Worm (Caenorhabditis elegans) whole organism, midembryonic: ENCODE measurements around the gene ddl-1.

Experiments
- T22C8.4 ChIP-seq: fragments of 200-800 bp; sonication (Bioruptor generic); IDR thresholded peaks from 2 replicates; pipeline ENCODE4 v1.3.6; 2022; ENCODE audit warnings: missing genetic modification characterization, missing compliant biosample characterization
- cog-1 ChIP-seq: sonication (generic microtip); optimal IDR thresholded peaks from 2 replicates; lab custom pipeline; 2016; ENCODE audit warnings: missing genetic modification characterization, missing compliant biosample characterization
- flt-1 ChIP-seq: fragments of 200-800 bp; sonication (Bioruptor generic); IDR thresholded peaks from 2 replicates; pipeline ENCODE4 v1.3.6; 2022; ENCODE audit warnings: missing genetic modification characterization, missing compliant biosample characterization
- klf-2 ChIP-seq: fragments of 200-800 bp; sonication (Bioruptor generic); conservative IDR thresholded peaks from 2 replicates; pipeline ENCODE4 v1.3.6; 2022; ENCODE audit warnings: missing genetic modification reagents, missing genetic modification characterization, missing compliant biosample characterization
- med-1 ChIP-seq: sonication (generic microtip); optimal IDR thresholded peaks from 2 replicates; lab custom pipeline; 2017; ENCODE audit warnings: missing genetic modification characterization, mild to moderate bottlenecking, missing compliant biosample characterization, antibody characterized with exemption, missing genetic modification reagents; ENCODE audit not compliant: insufficient read depth
- ref-1 ChIP-seq: fragments of 200-800 bp; sonication (Bioruptor generic); conservative IDR thresholded peaks from 2 replicates; pipeline ENCODE4 v1.3.6; 2022; ENCODE audit warnings: missing genetic modification reagents, missing genetic modification characterization, missing compliant biosample characterization
- tab-1 ChIP-seq: fragments of 200-800 bp; sonication (Bioruptor generic); IDR thresholded peaks from 2 replicates; pipeline ENCODE4 v1.3.6; 2022; ENCODE audit warnings: missing genetic modification characterization, missing compliant biosample characterization
- ztf-23 ChIP-seq: fragments of 200-800 bp; sonication (Bioruptor generic); IDR thresholded peaks from 2 replicates; pipeline ENCODE4 v1.3.6; 2022; ENCODE audit warnings: missing genetic modification reagents, missing genetic modification characterization, missing compliant biosample characterization
- ztf-29 ChIP-seq: fragments of 200-800 bp; sonication (Bioruptor generic); IDR thresholded peaks from 2 replicates; pipeline ENCODE4 v1.3.6; 2022; ENCODE audit warnings: missing genetic modification reagents, missing genetic modification characterization, missing compliant biosample characterization

Gene ddl-1

DNA sequence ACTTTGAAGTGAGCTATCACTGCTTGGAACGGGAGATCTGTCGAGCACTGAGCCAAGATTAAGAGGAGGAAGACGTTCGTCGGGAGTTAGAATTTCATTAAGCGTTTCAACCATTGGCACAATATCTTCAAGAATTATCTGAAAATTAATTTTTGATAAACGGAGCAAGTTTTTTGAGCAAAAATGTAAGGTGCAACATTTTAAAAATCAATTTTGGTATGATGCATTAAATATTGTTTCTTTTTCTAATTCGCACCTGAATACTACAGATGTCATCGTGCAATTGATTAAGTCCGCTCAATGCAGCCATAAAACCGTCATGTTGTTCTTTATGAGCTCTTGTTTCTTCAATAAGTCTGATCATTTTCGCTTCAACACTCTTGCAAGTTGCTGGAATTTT is at the start of gene ddl-1:
Gene ddl-1 (minus strand): TSS at position 101 of the 400 bp plus-strand sequence.
- TF ChIP-seq ref-1 (no peak), T22C8.4 (GFP tag; lab: Robert Waterston, UW) (no peak), klf-2 (GFP tag; lab: Robert Waterston, UW) (no peak), med-1 (no peak), tab-1 (no peak), flt-1 (GFP tag; lab: Robert Waterston, UW) (no peak), ztf-29 (GFP tag; lab: Robert Waterston, UW) (no peak), ztf-23 (GFP tag; lab: Robert Waterston, UW) (no peak), cog-1 (no peak)

DNA sequence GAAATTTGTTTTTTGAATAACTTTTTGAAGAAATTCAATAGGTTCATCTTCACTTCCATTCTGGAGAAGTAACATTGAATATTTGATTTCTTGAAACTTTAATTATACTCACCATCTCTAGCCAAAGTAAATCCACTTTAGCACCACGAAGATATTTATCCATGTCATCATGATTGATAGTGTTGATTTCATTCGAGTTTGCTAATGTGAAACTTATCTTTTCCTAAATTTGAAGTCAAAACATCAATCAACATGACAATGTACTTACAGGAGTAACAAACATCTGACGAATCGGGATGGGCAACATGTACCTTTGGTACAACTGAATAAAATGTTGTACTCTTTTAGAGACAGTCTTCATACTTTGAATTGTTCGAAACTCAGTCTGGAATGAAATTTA is 49.2 kb upstream of the ddl-1 start:
- no peak for TF ChIP-seq med-1
- no peak for TF ChIP-seq T22C8.4 (GFP tag; lab: Robert Waterston, UW)
- no peak for TF ChIP-seq tab-1
- TF ChIP-seq klf-2 (GFP tag; lab: Robert Waterston, UW) = no peak
- TF ChIP-seq ztf-23 (GFP tag; lab: Robert Waterston, UW) = no peak
- TF ChIP-seq cog-1 = no peak

- TF ChIP-seq med-1 (no peak), ztf-23 (GFP tag; lab: Robert Waterston, UW) (no peak), flt-1 (GFP tag; lab: Robert Waterston, UW) (no peak), ref-1 (no peak), tab-1 (no peak), klf-2 (GFP tag; lab: Robert Waterston, UW) (no peak), T22C8.4 (GFP tag; lab: Robert Waterston, UW) (no peak), ztf-29 (GFP tag; lab: Robert Waterston, UW) (no peak), cog-1 (no peak)
These were observed 48.0 kb upstream of the ddl-1 start for ce11 chrII:5696218-5696617.

- TF ChIP-seq ref-1 (no peak), cog-1 (no peak)
These were observed 46.6 kb upstream of the ddl-1 start, which contains the start of gene C25H3.14 for ce11 chrII:5694798-5695197. Gene C25H3.14, plus strand, starts transcription at chrII:5695098.

ce11 chrII:5693893-5694292 is 45.7 kb upstream of the ddl-1 start, which contains the start of gene C25H3.3:
Gene C25H3.3, plus strand, starts transcription at chrII:5694193.
- no peak for TF ChIP-seq med-1
- no peak for TF ChIP-seq tab-1
- no peak for TF ChIP-seq ztf-23 (GFP tag; lab: Robert Waterston, UW)
- no peak for TF ChIP-seq T22C8.4 (GFP tag; lab: Robert Waterston, UW)
- TF ChIP-seq klf-2 (GFP tag; lab: Robert Waterston, UW) = no peak
- no peak for TF ChIP-seq flt-1 (GFP tag; lab: Robert Waterston, UW)
- TF ChIP-seq ztf-29 (GFP tag; lab: Robert Waterston, UW) = no peak
- no peak for TF ChIP-seq cog-1
- TF ChIP-seq ref-1 = no peak

DNA sequence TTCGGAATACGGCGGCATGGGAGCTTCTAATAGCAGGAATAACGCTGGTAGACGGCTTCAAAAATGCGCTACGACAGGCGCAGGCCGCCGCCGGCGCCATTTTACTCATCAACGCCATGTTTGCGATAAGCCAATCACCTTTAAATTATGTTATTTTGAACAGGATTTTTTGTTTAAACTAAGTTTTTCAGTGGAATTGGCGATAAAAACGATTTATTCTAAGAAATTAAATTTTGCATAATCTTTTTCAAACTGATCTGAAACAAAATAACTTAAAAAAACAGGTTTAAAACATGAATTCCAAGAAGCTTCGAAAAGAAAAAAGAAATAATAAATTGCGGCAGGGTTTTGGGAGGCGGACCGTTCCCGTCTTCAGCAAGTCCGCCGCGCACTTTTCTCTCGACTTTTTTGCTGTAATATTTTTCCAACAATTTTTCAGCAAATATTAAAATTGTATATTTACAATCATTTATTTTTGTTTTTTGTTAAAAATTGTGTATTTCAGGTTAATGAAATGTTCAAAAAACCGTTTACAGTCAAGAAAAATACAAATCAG is 43.1 kb upstream of the ddl-1 start, which contains the start of the genes ndub-5 and eif-2D:
Gene ndub-5 (minus strand): TSS at position 138 of the 556 bp plus-strand sequence.
Gene eif-2D (plus strand): TSS at position 506 of the 556 bp plus-strand sequence.
- no peak for TF ChIP-seq med-1
- no peak for TF ChIP-seq tab-1
- no peak for TF ChIP-seq ref-1
- TF ChIP-seq ztf-29 (GFP tag; lab: Robert Waterston, UW) = no peak
- no peak for TF ChIP-seq ztf-23 (GFP tag; lab: Robert Waterston, UW)
- TF ChIP-seq klf-2 (GFP tag; lab: Robert Waterston, UW) = no peak
- no peak for TF ChIP-seq T22C8.4 (GFP tag; lab: Robert Waterston, UW)
- no peak for TF ChIP-seq flt-1 (GFP tag; lab: Robert Waterston, UW)

ce11 chrII:5688959-5689358 is 40.8 kb upstream of the ddl-1 start, which contains the start of gene C25H3.11:
Gene C25H3.11, minus strand, starts transcription at chrII:5689040.
- TF ChIP-seq klf-2 (GFP tag; lab: Robert Waterston, UW) (peak; percentile 46; the same call in 1 of the 2 replicates), T22C8.4 (GFP tag; lab: Robert Waterston, UW) (no peak)

- TF ChIP-seq med-1 = no peak
- TF ChIP-seq ref-1 = no peak
- no peak for TF ChIP-seq flt-1 (GFP tag; lab: Robert Waterston, UW)
- TF ChIP-seq ztf-29 (GFP tag; lab: Robert Waterston, UW) = no peak
- TF ChIP-seq cog-1 = no peak
- no peak for TF ChIP-seq klf-2 (GFP tag; lab: Robert Waterston, UW)
- TF ChIP-seq T22C8.4 (GFP tag; lab: Robert Waterston, UW) = no peak
- no peak for TF ChIP-seq tab-1
- TF ChIP-seq ztf-23 (GFP tag; lab: Robert Waterston, UW) = no peak
These were observed 32.5 kb upstream of the ddl-1 start, which contains the start of gene flp-27 for ce11 chrII:5680703-5681102. Gene flp-27, plus strand, starts transcription at chrII:5681003.

ce11 chrII:5669580-5669979 is 21.4 kb upstream of the ddl-1 start, which contains the start of gene C25H3.17:
Gene C25H3.17, minus strand, starts transcription at chrII:5669680.
- no peak for TF ChIP-seq flt-1 (GFP tag; lab: Robert Waterston, UW)
- no peak for TF ChIP-seq ztf-23 (GFP tag; lab: Robert Waterston, UW)
- no peak for TF ChIP-seq tab-1
- TF ChIP-seq ref-1 = no peak
- no peak for TF ChIP-seq klf-2 (GFP tag; lab: Robert Waterston, UW)
- no peak for TF ChIP-seq cog-1
- no peak for TF ChIP-seq T22C8.4 (GFP tag; lab: Robert Waterston, UW)
- TF ChIP-seq ztf-29 (GFP tag; lab: Robert Waterston, UW) = no peak
- no peak for TF ChIP-seq med-1

DNA sequence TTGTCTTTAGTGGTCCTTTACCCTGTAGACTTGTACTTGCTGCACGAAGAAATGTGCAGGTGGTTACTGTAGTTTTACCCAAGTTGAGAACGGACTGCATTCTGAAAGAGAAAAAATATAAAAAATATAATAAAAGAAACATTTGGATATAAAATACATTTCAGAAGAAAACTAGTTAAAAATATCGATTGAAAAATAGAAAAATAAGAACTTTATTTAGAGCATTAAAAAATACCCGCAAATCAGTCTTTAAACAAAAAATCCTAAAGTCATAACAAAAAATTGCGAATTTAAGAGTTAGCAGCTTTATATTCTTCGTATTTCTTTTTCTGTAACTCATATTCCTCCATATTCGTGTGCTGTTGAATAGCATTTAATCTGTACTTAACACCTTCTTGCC is 20.7 kb upstream of the ddl-1 start, which contains the start of gene C25H3.7:
Gene C25H3.7 (minus strand): TSS at position 101 of the 400 bp plus-strand sequence.
- TF ChIP-seq cog-1 = no peak
- no peak for TF ChIP-seq tab-1

- no peak for TF ChIP-seq klf-2 (GFP tag; lab: Robert Waterston, UW)
- peak; percentile 74; the same call in 1 of the 2 replicates for TF ChIP-seq flt-1 (GFP tag; lab: Robert Waterston, UW)
- TF ChIP-seq ztf-29 (GFP tag; lab: Robert Waterston, UW) = no peak
These were observed 19.4 kb upstream of the ddl-1 start for ce11 chrII:5667540-5667939.
